Fruit fly (Drosophila melanogaster): ENCODE results near the gene escl.

Gene escl

dm6 chr2L:11987945-11988344 is 2.8 kb upstream of the escl start, which contains the start of the genes CG6686 and CG34163 (continued):
- TF ChIP-seq so (GFP tag; IDR thresholded peaks at IDR 0.05) (no peak), CG3995 (GFP tag; optimal IDR thresholded peaks at IDR 0.05) (peak; percentile 31), Jarid2 (GFP tag; optimal IDR thresholded peaks at IDR 0.05) (no peak), CG6765 (GFP tag; optimal IDR thresholded peaks at IDR 0.05) (no peak), Hr3 (GFP tag; optimal IDR thresholded peaks at IDR 0.05) (peak; percentile 55), gsb (GFP tag; IDR thresholded peaks at IDR 0.05) (no peak), CG12104 (GFP tag; optimal IDR thresholded peaks at IDR 0.05) (no peak), CG10565 (GFP tag; optimal IDR thresholded peaks at IDR 0.05) (no peak), gcm2 (GFP tag; optimal IDR thresholded peaks at IDR 0.05) (no peak), wek (GFP tag; optimal IDR thresholded peaks at IDR 0.05) (no peak), usp (GFP tag; optimal IDR thresholded peaks at IDR 0.05) (no peak), Dip2 (GFP tag; IDR thresholded peaks at IDR 0.05) (no peak), eve (GFP tag; optimal IDR thresholded peaks at IDR 0.05) (no peak), row (GFP tag; IDR thresholded peaks at IDR 0.05) (peak; percentile 69), unpg (GFP tag; optimal IDR thresholded peaks at IDR 0.05) (peak; percentile 52), Ets97D (GFP tag; optimal IDR thresholded peaks at IDR 0.05) (peak; percentile 71), Kr (GFP tag; optimal IDR thresholded peaks at IDR 0.05) (no peak), YL-1 (GFP tag; optimal IDR thresholded peaks at IDR 0.05) (peak; percentile 94), btn (GFP tag; optimal IDR thresholded peaks at IDR 0.05) (no peak), h (optimal IDR thresholded peaks at IDR 0.05) (no peak), CG10654 (GFP tag; optimal IDR thresholded peaks at IDR 0.05) (no peak), CG30403 (GFP tag; optimal IDR thresholded peaks at IDR 0.05) (peak; percentile 69), CG18262 (tag; optimal IDR thresholded peaks at IDR 0.05) (peak; percentile 24), CG2116 (GFP tag; optimal IDR thresholded peaks at IDR 0.05) (peak; percentile 63), z (GFP tag; IDR thresholded peaks at IDR 0.05) (no peak), Trl (optimal IDR thresholded peaks at IDR 0.05) (no peak), Trl (GFP tag; optimal IDR thresholded peaks at IDR 0.05) (no peak), gem (tag; optimal IDR thresholded peaks at IDR 0.05) (no peak), Poxn (GFP tag; IDR thresholded peaks at IDR 0.05) (no peak), insv (GFP tag; optimal IDR thresholded peaks at IDR 0.05) (peak in 1 of 2 experiments; percentile 3), CG7987 (GFP tag; optimal IDR thresholded peaks at IDR 0.05) (no peak), CG13624 (GFP tag; optimal IDR thresholded peaks at IDR 0.05) (peak; percentile 65), CG10543 (GFP tag; optimal IDR thresholded peaks at IDR 0.05) (peak; percentile 1), org-1 (GFP tag; optimal IDR thresholded peaks at IDR 0.05) (no peak), CG7357 (GFP tag; IDR thresholded peaks at IDR 0.05) (no peak), CG6254 (GFP tag; optimal IDR thresholded peaks at IDR 0.05) (peak; percentile 19), tup (GFP tag; optimal IDR thresholded peaks at IDR 0.05) (no peak), Nf-YB (GFP tag; optimal IDR thresholded peaks at IDR 0.05) (peak; percentile 15), ash1 (GFP tag; optimal IDR thresholded peaks at IDR 0.05) (no peak), pum (GFP tag; optimal IDR thresholded peaks at IDR 0.05) (peak; percentile 37), CG12391 (tag; optimal IDR thresholded peaks at IDR 0.05) (peak; percentile 59), CG10267 (tag; optimal IDR thresholded peaks at IDR 0.05) (peak; percentile 49), lilli (GFP tag; optimal IDR thresholded peaks at IDR 0.05) (peak; percentile 80), Bdp1 (GFP tag; optimal IDR thresholded peaks at IDR 0.05) (no peak), CG31388 (GFP tag; optimal IDR thresholded peaks at IDR 0.05) (no peak), schlank (tag; optimal IDR thresholded peaks at IDR 0.05) (no peak), ftz-f1 (GFP tag; optimal IDR thresholded peaks at IDR 0.05) (peak; percentile 17), jing (GFP tag; optimal IDR thresholded peaks at IDR 0.05) (no peak), Dp (GFP tag; optimal IDR thresholded peaks at IDR 0.05) (peak; percentile 43), CG7786 (GFP tag; optimal IDR thresholded peaks at IDR 0.05) (peak; percentile 55), CG1233 (GFP tag; optimal IDR thresholded peaks at IDR 0.05) (no peak), esg (GFP tag; conservative IDR thresholded peaks at IDR 0.05) (no peak), mirr (GFP tag; optimal IDR thresholded peaks at IDR 0.05) (no peak)

All from whole organism, embryonic.